Worm (Caenorhabditis elegans): ENCODE results near the gene srt-3.
"Not testable (repeated sequence)": the region's sequence is repeated elsewhere in the genome, so short reads cannot be mapped to it uniquely, and the experiment has no call there.

srt-3 gene

ce11 chrV:4284737-4285136, 24.7 kb upstream of the srt-3 start, which contains the start of gene srt-19:
Gene srt-19 (plus strand): TSS chrV:4285037.
- TF ChIP-seq aly-1 (tag; optimal IDR thresholded peaks at IDR 0.05); sea-1 (GFP tag; conservative IDR thresholded peaks at IDR 0.05); scrt-1 (GFP tag; IDR thresholded peaks at IDR 0.05): not testable (repeated sequence)

- TF ChIP-seq flt-1 (GFP tag; IDR thresholded peaks at IDR 0.05); B0310.2 (tag; optimal IDR thresholded peaks at IDR 0.05); tbx-11 (GFP tag; IDR thresholded peaks at IDR 0.05): not testable (repeated sequence)
These were observed 21.7 kb upstream of the srt-3 start, which contains the start of gene srt-37 for ce11 chrV:4281699-4282098. Gene srt-37 (minus strand): TSS chrV:4281799.

DNA sequence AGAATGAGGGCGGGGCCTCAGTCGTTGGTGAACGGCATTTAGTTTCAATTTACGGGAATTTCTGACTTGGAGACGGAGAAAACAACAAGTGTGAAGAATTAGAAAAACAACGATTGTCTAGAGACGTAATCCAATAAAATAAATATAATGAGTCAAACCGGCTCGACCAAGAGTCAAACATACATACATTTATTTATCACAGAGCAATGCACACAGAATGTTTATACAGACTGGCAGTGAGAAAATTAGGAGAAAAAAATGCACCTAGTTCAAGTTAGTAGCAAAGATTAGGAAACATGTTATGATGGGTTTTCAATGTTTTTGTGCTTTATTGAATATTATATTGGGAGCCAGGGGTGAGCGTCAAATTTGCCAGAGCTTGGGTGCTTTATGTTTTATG, 18.7 kb upstream of the srt-3 start, which contains the start of gene srt-20:
Gene srt-20, minus strand, starts transcription at position 101 of the 400 bp plus-strand sequence.
- TF ChIP-seq ets-7 (tag; optimal IDR thresholded peaks at IDR 0.05); hmbx-1 (tag; optimal IDR thresholded peaks at IDR 0.05); scrt-1 (GFP tag; IDR thresholded peaks at IDR 0.05): not testable (repeated sequence)

DNA sequence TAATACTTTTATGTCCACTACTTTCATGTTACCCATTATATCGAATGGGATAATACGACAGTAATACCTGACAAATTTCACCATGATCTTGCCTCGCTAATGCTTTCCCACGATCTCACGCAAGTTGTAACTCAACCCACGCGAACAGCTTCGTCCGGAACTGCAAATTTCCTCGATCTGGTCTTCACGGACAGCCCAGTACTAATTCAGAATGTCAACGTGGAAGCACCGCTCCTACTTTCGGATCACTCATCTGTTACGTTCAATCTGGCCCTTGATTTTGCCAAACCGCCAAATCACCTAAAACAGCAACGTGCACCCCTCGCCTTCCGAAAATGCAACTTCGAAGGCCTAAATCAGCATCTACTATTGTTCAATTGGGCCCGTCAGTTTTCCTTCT, 13.4 kb upstream of the srt-3 start:
- no peak for TF ChIP-seq ama-1 (optimal IDR thresholded peaks at IDR 0.05)
- TF ChIP-seq sea-1 (GFP tag; conservative IDR thresholded peaks at IDR 0.05): no peak
- TF ChIP-seq tra-4 (tag; optimal IDR thresholded peaks at IDR 0.05): no peak
- no peak for TF ChIP-seq tbx-11 (GFP tag; IDR thresholded peaks at IDR 0.05)
- TF ChIP-seq tbx-37 (GFP tag; conservative IDR thresholded peaks at IDR 0.05): no peak
- no peak for TF ChIP-seq hnd-1 (tag; optimal IDR thresholded peaks at IDR 0.05)
- no peak for TF ChIP-seq hmg-4 (GFP tag; optimal IDR thresholded peaks at IDR 0.05)
- TF ChIP-seq pes-1 (GFP tag; IDR thresholded peaks at IDR 0.05): no peak
- no peak for TF ChIP-seq ceh-36 (tag; optimal IDR thresholded peaks at IDR 0.05)
- TF ChIP-seq flt-1 (GFP tag; IDR thresholded peaks at IDR 0.05): no peak
- TF ChIP-seq ets-7 (tag; optimal IDR thresholded peaks at IDR 0.05): no peak
- no peak for TF ChIP-seq aly-1 (tag; optimal IDR thresholded peaks at IDR 0.05)
- TF ChIP-seq F13C5.2 (tag; optimal IDR thresholded peaks at IDR 0.05): no peak

- TF ChIP-seq hmbx-1 (tag; optimal IDR thresholded peaks at IDR 0.05); scrt-1 (GFP tag; IDR thresholded peaks at IDR 0.05); flt-1 (GFP tag; IDR thresholded peaks at IDR 0.05): not testable (repeated sequence)
These were observed 11.3 kb upstream of the srt-3 start, which contains the start of gene srt-38 for ce11 chrV:4271258-4271657. Gene srt-38 (minus strand): TSS chrV:4271358.

DNA sequence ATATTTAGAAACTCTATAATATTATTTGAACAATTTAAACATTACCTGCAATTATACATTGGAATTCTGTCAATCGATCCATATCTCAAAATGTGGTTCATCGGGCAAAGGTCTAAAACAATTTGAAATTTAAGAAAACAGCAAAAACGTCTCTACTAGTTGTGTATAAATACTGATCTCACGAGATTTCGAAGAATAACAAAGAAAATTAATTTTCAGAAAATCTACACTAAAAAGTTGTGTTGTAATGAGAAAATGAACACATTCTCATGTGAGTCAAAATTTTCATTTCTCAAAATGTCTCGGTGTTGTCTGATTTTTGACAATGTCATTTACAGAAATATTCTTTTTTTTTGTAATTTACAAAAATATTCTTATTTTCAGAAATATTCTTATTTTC, 8.2 kb upstream of the srt-3 start, which contains the start of gene srt-36:
Gene srt-36, minus strand, starts transcription at position 101 of the 400 bp plus-strand sequence.
- TF ChIP-seq hmbx-1 (tag; optimal IDR thresholded peaks at IDR 0.05); F13C5.2 (tag; optimal IDR thresholded peaks at IDR 0.05); tbx-11 (GFP tag; IDR thresholded peaks at IDR 0.05): not testable (repeated sequence)

DNA sequence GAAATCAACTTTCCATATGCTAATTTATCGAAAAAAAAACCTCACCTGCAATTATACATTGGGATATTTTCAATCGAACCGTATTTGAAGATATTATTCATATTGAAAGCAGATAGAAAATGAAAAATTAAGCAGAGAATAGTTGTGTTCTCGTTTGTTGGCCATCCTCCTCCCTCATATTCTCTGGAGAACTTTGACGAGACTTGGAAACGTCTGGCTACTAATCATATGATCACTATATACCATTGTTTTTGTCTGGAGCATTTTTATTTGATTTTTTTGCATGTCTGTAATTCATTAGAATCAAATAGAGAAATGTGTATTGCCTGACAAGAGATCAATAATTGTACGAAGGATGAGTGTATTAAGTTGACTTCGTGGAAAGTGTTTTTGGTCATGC, 4.5 kb upstream of the srt-3 start, which contains the start of gene srt-35:
Gene srt-35, minus strand, starts transcription at position 101 of the 400 bp plus-strand sequence.
- no peak for TF ChIP-seq flt-1 (GFP tag; IDR thresholded peaks at IDR 0.05)
- TF ChIP-seq tbx-11 (GFP tag; IDR thresholded peaks at IDR 0.05): no peak
- no peak for TF ChIP-seq pes-1 (GFP tag; IDR thresholded peaks at IDR 0.05)
- TF ChIP-seq ets-7 (tag; optimal IDR thresholded peaks at IDR 0.05): no peak
- TF ChIP-seq hmg-4 (GFP tag; optimal IDR thresholded peaks at IDR 0.05): no peak

DNA sequence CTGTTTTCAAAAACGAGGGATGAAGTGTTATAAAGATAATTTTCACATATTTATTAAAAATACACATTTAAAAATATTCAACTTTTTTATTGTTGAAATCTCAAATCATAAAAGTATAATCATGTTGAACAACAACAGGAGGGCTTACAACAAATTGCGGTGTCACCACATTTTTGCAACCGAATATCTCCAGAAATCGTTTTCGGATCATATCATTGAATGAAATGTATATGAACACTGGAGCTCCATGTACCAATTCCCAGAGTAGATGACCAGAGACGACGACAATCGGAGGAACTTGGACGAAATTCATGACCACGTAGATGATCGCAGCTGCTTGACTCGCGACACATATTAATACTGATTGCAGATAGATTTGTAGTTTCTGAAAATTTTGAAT, 1.4 kb upstream of the srt-3 start:
- TF ChIP-seq ets-7 (tag; optimal IDR thresholded peaks at IDR 0.05): no peak
- no peak for TF ChIP-seq pes-1 (GFP tag; IDR thresholded peaks at IDR 0.05)
- no peak for TF ChIP-seq hmg-4 (GFP tag; optimal IDR thresholded peaks at IDR 0.05)
- TF ChIP-seq hmbx-1 (tag; optimal IDR thresholded peaks at IDR 0.05): no peak
- no peak for TF ChIP-seq ceh-13 (GFP tag; optimal IDR thresholded peaks at IDR 0.05)
- TF ChIP-seq aly-1 (tag; optimal IDR thresholded peaks at IDR 0.05): no peak
- no peak for TF ChIP-seq tbx-11 (GFP tag; IDR thresholded peaks at IDR 0.05)
- no peak for TF ChIP-seq tra-4 (tag; optimal IDR thresholded peaks at IDR 0.05)
- TF ChIP-seq ama-1 (optimal IDR thresholded peaks at IDR 0.05): no peak
- no peak for TF ChIP-seq B0310.2 (tag; optimal IDR thresholded peaks at IDR 0.05)
- no peak for TF ChIP-seq ceh-36 (tag; optimal IDR thresholded peaks at IDR 0.05)
- no peak for TF ChIP-seq flt-1 (GFP tag; IDR thresholded peaks at IDR 0.05)
- no peak for TF ChIP-seq hnd-1 (tag; optimal IDR thresholded peaks at IDR 0.05)
- TF ChIP-seq F13C5.2 (tag; optimal IDR thresholded peaks at IDR 0.05): no peak
- no peak for TF ChIP-seq tbx-37 (GFP tag; conservative IDR thresholded peaks at IDR 0.05)
- no peak for TF ChIP-seq sea-1 (GFP tag; conservative IDR thresholded peaks at IDR 0.05)
- TF ChIP-seq scrt-1 (GFP tag; IDR thresholded peaks at IDR 0.05): no peak

- TF ChIP-seq ets-7 (tag; optimal IDR thresholded peaks at IDR 0.05): no peak
- TF ChIP-seq pes-1 (GFP tag; IDR thresholded peaks at IDR 0.05): no peak
- TF ChIP-seq hmg-4 (GFP tag; optimal IDR thresholded peaks at IDR 0.05): no peak
- no peak for TF ChIP-seq sea-1 (GFP tag; conservative IDR thresholded peaks at IDR 0.05)
- TF ChIP-seq hnd-1 (tag; optimal IDR thresholded peaks at IDR 0.05): no peak
- TF ChIP-seq tbx-11 (GFP tag; IDR thresholded peaks at IDR 0.05): no peak
- TF ChIP-seq scrt-1 (GFP tag; IDR thresholded peaks at IDR 0.05): no peak
- no peak for TF ChIP-seq flt-1 (GFP tag; IDR thresholded peaks at IDR 0.05)
- TF ChIP-seq F13C5.2 (tag; optimal IDR thresholded peaks at IDR 0.05): no peak
- TF ChIP-seq aly-1 (tag; optimal IDR thresholded peaks at IDR 0.05): no peak
These were observed 3.5 kb downstream of the srt-3 start, which contains the start of gene srt-14 for ce11 chrV:4256474-4256873. Gene srt-14 (minus strand): TSS chrV:4256574.

All from whole organism, early embryonic.